Fruit fly (Drosophila melanogaster) whole organism, wandering third instar larva: ENCODE data around the gene wgn.
A peak's percentile ranks its signal among the peaks of the same experiment; 100 is the strongest.

ENCODE experiments used
- Abd-B ChIP-seq: fragments of >200 bp; optimal IDR thresholded peaks from 2 replicates; lab custom pipeline; 2017; ENCODE audit warnings: missing biosample characterization, missing genetic modification characterization
- CG32264 ChIP-seq: fragments of 200-800 bp; sonication (Bioruptor generic); optimal IDR thresholded peaks from 2 replicates; lab custom pipeline; 2016; ENCODE audit warnings: missing biosample characterization, missing genetic modification characterization
- CG9705 ChIP-seq: fragments of 200-800 bp; sonication (Bioruptor generic); optimal IDR thresholded peaks from 2 replicates; lab custom pipeline; 2018; ENCODE audit warnings: missing biosample characterization, mild to moderate bottlenecking, missing genetic modification characterization
- CrebA ChIP-seq: fragments of 200-800 bp; sonication (Bioruptor generic); optimal IDR thresholded peaks from 2 replicates; lab custom pipeline; 2016; ENCODE audit warnings: missing biosample characterization, mild to moderate bottlenecking, missing genetic modification characterization, borderline replicate concordance
- Dfd ChIP-seq: fragments of >200 bp; optimal IDR thresholded peaks from 2 replicates; lab custom pipeline; 2017; ENCODE audit warnings: missing biosample characterization, missing genetic modification characterization
- Dif ChIP-seq: fragments of 200-275, 200-300 bp; sonication (Bioruptor generic); optimal IDR thresholded peaks from 2 replicates; lab custom pipeline; 2018; ENCODE audit warnings: missing biosample characterization, missing genetic modification characterization; ENCODE audit not compliant: partially characterized antibody
- GATAd ChIP-seq: sonication (Bioruptor generic); optimal IDR thresholded peaks from 2 replicates; lab custom pipeline; 2016; ENCODE audit warnings: missing biosample characterization, missing genetic modification characterization
- HLH106 ChIP-seq: fragments of 200-800 bp; optimal IDR thresholded peaks from 3 replicates; lab custom pipeline; 2019; ENCODE audit warnings: missing biosample characterization, mild to moderate bottlenecking, missing genetic modification characterization, moderate library complexity
- Hnf4 ChIP-seq: fragments of 200-800 bp; sonication (Bioruptor generic); optimal IDR thresholded peaks from 2 replicates; lab custom pipeline; 2016; ENCODE audit warnings: missing biosample characterization, mild to moderate bottlenecking, missing genetic modification characterization
- Hr78 ChIP-seq: fragments of >200 bp; optimal IDR thresholded peaks from 2 replicates; lab custom pipeline; 2017; ENCODE audit warnings: missing biosample characterization, missing genetic modification characterization
- Hr83 ChIP-seq: fragments of 200-300 bp; sonication (Bioruptor generic); optimal IDR thresholded peaks from 2 replicates; lab custom pipeline; 2016; ENCODE audit warnings: missing biosample characterization, mild to moderate bottlenecking, missing genetic modification characterization, moderate library complexity; ENCODE audit not compliant: poor library complexity, severe bottlenecking
- Jra ChIP-seq: sonication (Bioruptor generic); optimal IDR thresholded peaks from 2 replicates; lab custom pipeline; 2016; ENCODE audit warnings: missing biosample characterization, missing genetic modification characterization
- Mio ChIP-seq: sonication (Bioruptor generic); optimal IDR thresholded peaks from 2 replicates; lab custom pipeline; 2016; ENCODE audit warnings: missing biosample characterization, missing genetic modification characterization
- Myc ChIP-seq: fragments of >200 bp; optimal IDR thresholded peaks from 2 replicates; lab custom pipeline; 2017
- N ChIP-seq: fragments of >200 bp; optimal IDR thresholded peaks from 2 replicates; lab custom pipeline; 2018; ENCODE audit warnings: missing biosample characterization, missing external identifiers, missing genetic modification characterization
- OdsH ChIP-seq: fragments of 200-800 bp; sonication (Bioruptor generic); optimal IDR thresholded peaks from 2 replicates; lab custom pipeline; 2016; ENCODE audit warnings: missing biosample characterization, mild to moderate bottlenecking, missing genetic modification characterization
- Rel ChIP-seq, 2 experiments: fragments of 200-800 bp; sonication (Bioruptor generic) in 1 of 2; optimal IDR thresholded peaks; 2 replicates in 1 of 2; 3 replicates in 1 of 2; lab custom pipeline; 2016 to 2019; ENCODE audit warnings: mild to moderate bottlenecking in 2 of 2, missing biosample characterization in 2 of 2, missing genetic modification characterization in 2 of 2, moderate library complexity in 1 of 2
- Sp1 ChIP-seq: fragments of 200-800 bp; sonication (Bioruptor generic); optimal IDR thresholded peaks from 3 replicates; lab custom pipeline; 2019; ENCODE audit warnings: missing biosample characterization, mild to moderate bottlenecking, missing genetic modification characterization, moderate library complexity
- Vsx2 ChIP-seq: fragments of 200-300, 225-300 bp; sonication (Bioruptor generic); optimal IDR thresholded peaks from 2 replicates; lab custom pipeline; 2018; ENCODE audit warnings: missing biosample characterization, missing genetic modification characterization; ENCODE audit not compliant: partially characterized antibody
- br ChIP-seq: fragments of 200-800 bp; sonication (Bioruptor generic); optimal IDR thresholded peaks from 2 replicates; lab custom pipeline; 2016; ENCODE audit warnings: missing biosample characterization, missing genetic modification characterization
- brk ChIP-seq: fragments of 200-800 bp; sonication (Bioruptor generic); optimal IDR thresholded peaks from 2 replicates; lab custom pipeline; 2016; ENCODE audit warnings: missing biosample characterization, mild to moderate bottlenecking, missing genetic modification characterization
- dl ChIP-seq, 2 experiments: fragments of 175-275, 200-275 bp in 1 of 2; fragments of 200-275 bp in 1 of 2; sonication (Bioruptor generic); optimal IDR thresholded peaks; lab custom pipeline; 2018; ENCODE audit warnings: mild to moderate bottlenecking in 2 of 2, missing biosample characterization in 2 of 2, missing genetic modification characterization in 2 of 2, moderate library complexity in 2 of 2; ENCODE audit not compliant: partially characterized antibody in 2 of 2, insufficient read depth in 1 of 2
- dmrt93B ChIP-seq: fragments of 200-800 bp; sonication (Bioruptor generic); optimal IDR thresholded peaks from 2 replicates; lab custom pipeline; 2018; ENCODE audit warnings: missing biosample characterization, mild to moderate bottlenecking, missing genetic modification characterization
- dsf ChIP-seq: sonication (Bioruptor generic); optimal IDR thresholded peaks from 2 replicates; lab custom pipeline; 2016; ENCODE audit warnings: missing biosample characterization, missing genetic modification characterization, borderline replicate concordance
- ey ChIP-seq: fragments of 200-800 bp; sonication (Bioruptor generic); optimal IDR thresholded peaks from 2 replicates; lab custom pipeline; 2016; ENCODE audit warnings: missing biosample characterization, missing genetic modification characterization
- foxo ChIP-seq, 2 experiments: fragments of 200-800 bp; sonication (Bioruptor generic); optimal IDR thresholded peaks; 2 replicates in 1 of 2; 3 replicates in 1 of 2; lab custom pipeline; 2016 to 2017; ENCODE audit warnings: missing biosample characterization in 2 of 2, missing genetic modification characterization in 2 of 2
- fru ChIP-seq: fragments of 200-800 bp; sonication (Bioruptor generic); optimal IDR thresholded peaks from 3 replicates; lab custom pipeline; 2016; ENCODE audit warnings: missing biosample characterization, mild to moderate bottlenecking, missing genetic modification characterization
- h ChIP-seq: fragments of 200-800 bp; sonication (Bioruptor generic); optimal IDR thresholded peaks from 3 replicates; lab custom pipeline; 2016; ENCODE audit warnings: missing biosample characterization, mild to moderate bottlenecking, missing genetic modification characterization
- jim ChIP-seq: fragments of 175-275, 200-325 bp; sonication (Bioruptor generic); optimal IDR thresholded peaks from 2 replicates; lab custom pipeline; 2016; ENCODE audit warnings: missing biosample characterization, mild to moderate bottlenecking, missing genetic modification characterization
- lola ChIP-seq: fragments of >200 bp; optimal IDR thresholded peaks from 2 replicates; lab custom pipeline; 2017; ENCODE audit warnings: missing biosample characterization, missing genetic modification characterization
- pan ChIP-seq: fragments of >200 bp; optimal IDR thresholded peaks from 2 replicates; lab custom pipeline; 2017
- psq ChIP-seq: fragments of 200-800 bp; sonication (Bioruptor generic); optimal IDR thresholded peaks from 3 replicates; lab custom pipeline; 2017; ENCODE audit warnings: missing biosample characterization, mild to moderate bottlenecking, missing genetic modification characterization, moderate library complexity
- rgr ChIP-seq: fragments of 200-800 bp; sonication (Bioruptor generic); optimal IDR thresholded peaks from 3 replicates; lab custom pipeline; 2016; ENCODE audit warnings: missing biosample characterization, mild to moderate bottlenecking, missing genetic modification characterization
- sage ChIP-seq: fragments of 200-800 bp; sonication (Bioruptor generic); optimal IDR thresholded peaks from 2 replicates; lab custom pipeline; 2016; ENCODE audit warnings: missing biosample characterization, mild to moderate bottlenecking, missing genetic modification characterization
- sv ChIP-seq: fragments of 200-800 bp; sonication (Bioruptor generic); optimal IDR thresholded peaks from 3 replicates; lab custom pipeline; 2016; ENCODE audit warnings: missing biosample characterization, missing genetic modification characterization
- tai ChIP-seq: sonication (Bioruptor generic); optimal IDR thresholded peaks from 2 replicates; lab custom pipeline; 2016; ENCODE audit warnings: missing biosample characterization, missing genetic modification characterization
- usp ChIP-seq: fragments of >200 bp; optimal IDR thresholded peaks from 2 replicates; lab custom pipeline; 2017; ENCODE audit warnings: missing biosample characterization, missing genetic modification characterization
- woc ChIP-seq: sonication (Bioruptor generic); optimal IDR thresholded peaks from 2 replicates; lab custom pipeline; 2016; ENCODE audit warnings: missing biosample characterization, mild to moderate bottlenecking, missing genetic modification characterization

Gene wgn

DNA sequence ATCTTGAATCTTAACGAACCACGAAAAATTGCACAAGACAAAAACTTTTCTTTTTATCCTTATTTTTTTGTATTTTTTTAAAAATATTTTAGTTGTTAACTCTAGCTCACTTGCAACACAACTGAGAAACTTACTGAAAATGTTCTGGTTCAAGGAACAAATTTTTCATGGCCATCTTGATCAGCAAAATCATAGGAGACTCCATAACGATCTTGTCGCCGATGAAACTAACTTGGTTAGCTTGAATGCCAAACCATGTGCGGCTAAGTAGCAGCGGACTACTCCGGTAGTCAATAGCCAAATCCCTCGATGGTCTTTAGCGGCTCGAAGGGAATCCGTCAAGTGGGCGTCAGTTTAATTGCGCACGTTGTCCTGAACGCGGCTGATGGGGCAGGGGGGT is 17.2 kb downstream of the wgn start, which contains the start of gene CG15040:
Gene CG15040 (minus strand): TSS at position 101 of the 400 bp plus-strand sequence.
- no peak for TF ChIP-seq dsf (GFP tag; lab: Kevin White, UChicago)
- TF ChIP-seq Hnf4 (GFP tag; lab: Kevin White, UChicago), result no peak

- TF ChIP-seq Myc (no peak), N (GFP tag; lab: Kevin White, UChicago) (no peak), dmrt93B (GFP tag; lab: Kevin White, UChicago) (peak; percentile 1), CG9705 (GFP tag; lab: Kevin White, UChicago) (no peak), Hr83 (GFP tag; lab: Kevin White, UChicago) (no peak), brk (GFP tag; lab: Kevin White, UChicago) (no peak), Abd-B (GFP tag; lab: Kevin White, UChicago) (no peak), HLH106 (peak; percentile 37), psq (no peak), Sp1 (GFP tag; lab: Kevin White, UChicago) (peak; percentile 30), GATAd (GFP tag; lab: Kevin White, UChicago) (no peak), Dfd (GFP tag; lab: Kevin White, UChicago) (no peak), dl (GFP tag; optimal IDR thresholded peaks at IDR 0.05; lab: Kevin White, UChicago; ENCODE audit: insufficient read depth in 1 of 2, partially characterized antibody in 2 of 2) (no peak), Rel (GFP tag; optimal IDR thresholded peaks at IDR 0.05; lab: Kevin White, UChicago) (no peak), Rel (tag; optimal IDR thresholded peaks at IDR 0.05; lab: Kevin White, UChicago) (no peak), CrebA (GFP tag; lab: Kevin White, UChicago) (no peak), pan (lab: Kevin White, UChicago) (no peak), sv (GFP tag; lab: Kevin White, UChicago) (no peak), Jra (no peak), rgr (GFP tag; lab: Kevin White, UChicago) (peak; percentile 21), h (peak; percentile 28), dsf (GFP tag; lab: Kevin White, UChicago) (no peak), Dif (GFP tag; lab: Kevin White, UChicago) (no peak), usp (GFP tag; lab: Kevin White, UChicago) (no peak), Mio (no peak), foxo (GFP tag; optimal IDR thresholded peaks at IDR 0.05; lab: Kevin White, UChicago) (peak in 1 of 2 experiments; percentile 58), fru (GFP tag; lab: Kevin White, UChicago) (peak; percentile 62), Vsx2 (GFP tag; lab: Kevin White, UChicago) (no peak), CG32264 (GFP tag; lab: Kevin White, UChicago) (no peak), ey (peak; percentile 20), sage (no peak), lola (GFP tag; lab: Kevin White, UChicago) (no peak), Hnf4 (GFP tag; lab: Kevin White, UChicago) (no peak), tai (GFP tag; lab: Kevin White, UChicago) (no peak), Hr78 (GFP tag; lab: Kevin White, UChicago) (no peak), br (GFP tag; lab: Kevin White, UChicago) (peak; percentile 24), woc (GFP tag; lab: Kevin White, UChicago) (no peak), jim (no peak), OdsH (GFP tag; lab: Kevin White, UChicago) (no peak)
These were observed 21.3 kb downstream of the wgn start for dm6 chrX:18613434-18613833.

dm6 chrX:18587265-18587664 is 47.4 kb downstream of the wgn start:
- TF ChIP-seq ey (no peak), foxo (GFP tag; optimal IDR thresholded peaks at IDR 0.05; lab: Kevin White, UChicago) (no peak), Dfd (GFP tag; lab: Kevin White, UChicago) (peak; percentile 72)
